Worm (Caenorhabditis elegans) whole organism, L2 larva: ENCODE data around the gene nspc-17.

Experiments
- C34F6.9 ChIP-seq: fragments of 150-350 bp; optimal IDR thresholded peaks from 2 replicates; lab custom pipeline; 2014; ENCODE audit warnings: missing biosample characterization, missing genetic modification characterization
- F13H6.1 ChIP-seq: sonication (generic microtip); optimal IDR thresholded peaks from 2 replicates; lab custom pipeline; 2016; ENCODE audit warnings: missing genetic modification characterization, missing compliant biosample characterization
- R02D3.7 ChIP-seq: fragments of 150-350 bp; optimal IDR thresholded peaks from 2 replicates; lab custom pipeline; 2014; ENCODE audit warnings: missing biosample characterization, missing genetic modification characterization
- alr-1 ChIP-seq: fragments of 150-350 bp; optimal IDR thresholded peaks from 2 replicates; lab custom pipeline; 2014; ENCODE audit warnings: missing biosample characterization, missing genetic modification characterization
- aly-2 ChIP-seq: fragments of 150-350 bp; optimal IDR thresholded peaks from 2 replicates; lab custom pipeline; 2014; ENCODE audit warnings: missing biosample characterization, missing genetic modification characterization
- ama-1 ChIP-seq: fragments of 150-350 bp; optimal IDR thresholded peaks from 2 replicates; lab custom pipeline; 2018; ENCODE audit warnings: inconsistent platforms
- blmp-1 ChIP-seq: sonication (generic microtip); optimal IDR thresholded peaks from 2 replicates; lab custom pipeline; 2017; ENCODE audit warnings: missing genetic modification characterization, mild to moderate bottlenecking, missing compliant biosample characterization, antibody characterized with exemption, moderate library complexity; ENCODE audit not compliant: insufficient read depth
- ceh-16 ChIP-seq: fragments of 150-350 bp; optimal IDR thresholded peaks from 2 replicates; lab custom pipeline; 2014; ENCODE audit warnings: missing biosample characterization, missing genetic modification characterization
- ceh-82 ChIP-seq: fragments of 150-350 bp; optimal IDR thresholded peaks from 2 replicates; lab custom pipeline; 2014; ENCODE audit warnings: missing biosample characterization, missing genetic modification characterization
- crh-2 ChIP-seq: sonication (generic microtip); optimal IDR thresholded peaks from 2 replicates; lab custom pipeline; 2017; ENCODE audit warnings: missing biosample characterization, missing genetic modification characterization
- dmd-4 ChIP-seq: sonication (generic microtip); optimal IDR thresholded peaks from 2 replicates; lab custom pipeline; 2017; ENCODE audit warnings: missing biosample characterization, missing genetic modification characterization
- egl-27 ChIP-seq: sonication (generic microtip); optimal IDR thresholded peaks from 3 replicates; lab custom pipeline; 2017; ENCODE audit warnings: missing biosample characterization, missing genetic modification reagents, missing genetic modification characterization
- elt-3 ChIP-seq: sonication (generic microtip); optimal IDR thresholded peaks from 2 replicates; lab custom pipeline; 2017; ENCODE audit warnings: missing biosample characterization, missing genetic modification characterization
- fos-1 ChIP-seq: fragments of 150-350 bp; optimal IDR thresholded peaks from 2 replicates; lab custom pipeline; 2014; ENCODE audit warnings: missing biosample characterization, missing genetic modification characterization
- gmeb-1 ChIP-seq: fragments of 150-350 bp; optimal IDR thresholded peaks from 2 replicates; lab custom pipeline; 2014; ENCODE audit warnings: missing biosample characterization, missing genetic modification characterization
- lin-11 ChIP-seq: fragments of 150-350 bp; sonication (generic microtip); optimal IDR thresholded peaks from 2 replicates; lab custom pipeline; 2014; ENCODE audit warnings: missing biosample characterization, missing genetic modification characterization, inconsistent platforms, mixed read lengths
- lsy-2 ChIP-seq, 2 experiments: fragments of 150-350 bp in 1 of 2; sonication (generic microtip) in 1 of 2; optimal IDR thresholded peaks; 2 replicates each; lab custom pipeline; 2014 to 2017; ENCODE audit warnings: missing biosample characterization in 2 of 2, missing genetic modification characterization in 2 of 2
- mab-5 ChIP-seq: fragments of 150-350 bp; optimal IDR thresholded peaks from 2 replicates; lab custom pipeline; 2014; ENCODE audit warnings: missing biosample characterization, missing genetic modification characterization
- mdl-1 ChIP-seq, 2 experiments: fragments of 150-350 bp in 1 of 2; sonication (generic microtip) in 1 of 2; optimal IDR thresholded peaks; 2 replicates each; lab custom pipeline; 2017; ENCODE audit warnings: missing biosample characterization in 2 of 2, missing genetic modification characterization in 2 of 2
- nhr-10 ChIP-seq: sonication (generic microtip); optimal IDR thresholded peaks from 2 replicates; lab custom pipeline; 2017; ENCODE audit warnings: missing biosample characterization, missing genetic modification characterization
- nhr-12 ChIP-seq: fragments of 150-350 bp; optimal IDR thresholded peaks from 2 replicates; lab custom pipeline; 2014; ENCODE audit warnings: missing biosample characterization, missing genetic modification characterization
- nhr-129 ChIP-seq: fragments of 150-350 bp; optimal IDR thresholded peaks from 2 replicates; lab custom pipeline; 2014; ENCODE audit warnings: missing biosample characterization, missing genetic modification characterization
- nhr-21 ChIP-seq: fragments of 150-350 bp; optimal IDR thresholded peaks from 2 replicates; lab custom pipeline; 2014; ENCODE audit warnings: missing biosample characterization, missing genetic modification characterization
- nhr-23 ChIP-seq: fragments of 150-350 bp; optimal IDR thresholded peaks from 2 replicates; lab custom pipeline; 2014; ENCODE audit warnings: missing biosample characterization, missing genetic modification reagents, missing genetic modification characterization
- nhr-237 ChIP-seq: fragments of 150-350 bp; optimal IDR thresholded peaks from 2 replicates; lab custom pipeline; 2014; ENCODE audit warnings: missing biosample characterization, missing genetic modification characterization
- nhr-25 ChIP-seq: fragments of 150-350 bp; sonication (generic microtip); optimal IDR thresholded peaks from 3 replicates; lab custom pipeline; 2014; ENCODE audit warnings: missing biosample characterization, missing genetic modification characterization
- nhr-6 ChIP-seq: fragments of 150-350 bp; optimal IDR thresholded peaks from 2 replicates; lab custom pipeline; 2014; ENCODE audit warnings: missing biosample characterization, missing genetic modification characterization
- sem-4 ChIP-seq: fragments of 150-350 bp; optimal IDR thresholded peaks from 2 replicates; lab custom pipeline; 2014; ENCODE audit warnings: missing biosample characterization, missing genetic modification reagents, missing genetic modification characterization
- sma-3 ChIP-seq: sonication (generic microtip); optimal IDR thresholded peaks from 2 replicates; lab custom pipeline; 2016; ENCODE audit warnings: missing genetic modification reagents, missing genetic modification characterization, missing compliant biosample characterization
- sma-9 ChIP-seq, 2 experiments: fragments of 150-350 bp in 1 of 2; sonication (generic microtip) in 1 of 2; optimal IDR thresholded peaks; 2 replicates each; lab custom pipeline; 2014 to 2016; ENCODE audit warnings: missing genetic modification characterization in 2 of 2, mild to moderate bottlenecking in 1 of 2, missing biosample characterization in 1 of 2, missing compliant biosample characterization in 1 of 2, missing genetic modification reagents in 1 of 2, moderate library complexity in 1 of 2
- unc-39 ChIP-seq: fragments of 150-350 bp; optimal IDR thresholded peaks from 2 replicates; lab custom pipeline; 2014; ENCODE audit warnings: missing biosample characterization, missing genetic modification characterization
- unc-55 ChIP-seq: fragments of 150-350 bp; sonication (generic microtip); optimal IDR thresholded peaks from 3 replicates; lab custom pipeline; 2014; ENCODE audit warnings: missing biosample characterization, missing genetic modification reagents, missing genetic modification characterization
- unc-62 ChIP-seq: fragments of 150-350 bp; optimal IDR thresholded peaks from 2 replicates; lab custom pipeline; 2014; ENCODE audit warnings: missing biosample characterization, missing genetic modification reagents, missing genetic modification characterization
- zag-1 ChIP-seq: fragments of 150-350 bp; optimal IDR thresholded peaks from 2 replicates; lab custom pipeline; 2014; ENCODE audit warnings: missing biosample characterization, missing genetic modification characterization
- ztf-1 ChIP-seq: fragments of 200-800 bp; sonication (Bioruptor generic); conservative IDR thresholded peaks from 2 replicates; pipeline ENCODE4 v1.3.6; 2022; ENCODE audit warnings: missing genetic modification characterization, missing compliant biosample characterization
- ztf-4 ChIP-seq: fragments of 150-350 bp; optimal IDR thresholded peaks from 2 replicates; lab custom pipeline; 2014; ENCODE audit warnings: missing biosample characterization, missing genetic modification characterization

nspc-17 gene

DNA sequence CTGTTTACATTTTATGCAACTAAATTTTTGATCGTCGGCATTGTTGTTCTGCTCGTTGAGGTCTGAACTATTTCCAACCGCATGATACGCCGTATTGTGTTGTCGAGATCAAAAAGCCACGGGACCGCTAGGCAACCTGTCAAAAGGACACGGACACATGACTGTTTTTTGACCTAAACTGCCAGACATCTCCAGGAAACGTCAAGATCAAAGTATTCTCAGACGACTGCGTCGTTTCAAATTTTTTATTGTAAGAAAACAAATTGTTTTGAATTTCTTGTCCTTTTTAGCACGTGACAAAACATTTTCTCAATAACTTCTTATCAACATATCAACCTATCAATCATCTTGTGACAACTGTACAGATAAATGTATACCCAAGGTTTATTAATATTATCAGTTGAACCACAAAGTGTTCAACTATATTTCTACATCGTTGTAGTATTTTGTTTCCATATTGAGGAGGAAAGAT, 22.8 kb downstream of the nspc-17 start (continued):
- TF ChIP-seq unc-55 (GFP tag; lab: Kevin White, UChicago) (no peak), sem-4 (tag; lab: Kevin White, UChicago) (no peak), sma-3 (GFP tag; lab: Kevin White, UChicago) (peak; percentile 78), nhr-237 (tag; lab: Kevin White, UChicago) (no peak), alr-1 (tag; lab: Kevin White, UChicago) (no peak), mab-5 (tag; lab: Kevin White, UChicago) (peak; percentile 46), aly-2 (tag; lab: Kevin White, UChicago) (no peak), crh-2 (tag; lab: Kevin White, UChicago) (peak; percentile 78), fos-1 (tag; lab: Kevin White, UChicago) (peak; percentile 58), unc-62 (GFP tag; lab: Kevin White, UChicago) (no peak), ama-1 (lab: Kevin White, UChicago) (peak; percentile 20), nhr-21 (tag; lab: Kevin White, UChicago) (peak; percentile 75), R02D3.7 (tag; lab: Kevin White, UChicago) (no peak), elt-3 (tag; lab: Kevin White, UChicago) (no peak)

- TF ChIP-seq unc-62 (GFP tag; lab: Kevin White, UChicago) (no peak), nhr-129 (tag; lab: Kevin White, UChicago) (peak; percentile 32), sma-9 (GFP tag; optimal IDR thresholded peaks at IDR 0.05; lab: Kevin White, UChicago) (peak; percentile 73), sma-9 (tag; optimal IDR thresholded peaks at IDR 0.05; lab: Kevin White, UChicago) (no peak), unc-55 (GFP tag; lab: Kevin White, UChicago) (no peak), ceh-16 (peak; percentile 96), sma-3 (GFP tag; lab: Kevin White, UChicago) (peak; percentile 20), blmp-1 (tag; lab: Kevin White, UChicago) (peak; percentile 71), gmeb-1 (tag; lab: Kevin White, UChicago) (peak; percentile 28), nhr-25 (tag; lab: Kevin White, UChicago) (peak; percentile 87), fos-1 (tag; lab: Kevin White, UChicago) (peak; percentile 62), dmd-4 (no peak), aly-2 (tag; lab: Kevin White, UChicago) (no peak)
Measured at ce11 chrX:14500422-14501058, 24.4 kb downstream of the nspc-17 start.

ce11 chrX:14499830-14500409, 25.1 kb downstream of the nspc-17 start:
- no peak for TF ChIP-seq unc-62 (GFP tag; lab: Kevin White, UChicago)
- peak; percentile 57 for TF ChIP-seq sma-9 (GFP tag; optimal IDR thresholded peaks at IDR 0.05; lab: Kevin White, UChicago)
- no peak for TF ChIP-seq sma-9 (tag; optimal IDR thresholded peaks at IDR 0.05; lab: Kevin White, UChicago)
- TF ChIP-seq fos-1 (tag; lab: Kevin White, UChicago), result no peak
- TF ChIP-seq mab-5 (tag; lab: Kevin White, UChicago), result no peak
- no peak for TF ChIP-seq nhr-23 (tag; lab: Kevin White, UChicago)

- TF ChIP-seq aly-2 (tag; lab: Kevin White, UChicago) (no peak), lsy-2 (tag; optimal IDR thresholded peaks at IDR 0.05; lab: Kevin White, UChicago) (peak in 1 of 2 experiments; percentile 35), ceh-82 (tag; lab: Kevin White, UChicago) (no peak), egl-27 (tag; lab: Kevin White, UChicago) (no peak), unc-39 (no peak), ztf-4 (tag; lab: Kevin White, UChicago) (no peak), crh-2 (tag; lab: Kevin White, UChicago) (no peak), mab-5 (tag; lab: Kevin White, UChicago) (no peak), nhr-25 (tag; lab: Kevin White, UChicago) (no peak), nhr-10 (tag; lab: Kevin White, UChicago) (no peak), F13H6.1 (tag; lab: Kevin White, UChicago) (no peak), nhr-21 (tag; lab: Kevin White, UChicago) (no peak), alr-1 (tag; lab: Kevin White, UChicago) (no peak), ztf-1 (no peak), zag-1 (no peak), C34F6.9 (tag; lab: Kevin White, UChicago) (no peak), sem-4 (tag; lab: Kevin White, UChicago) (no peak), nhr-12 (tag; lab: Kevin White, UChicago) (no peak), nhr-129 (tag; lab: Kevin White, UChicago) (peak; percentile 20), lin-11 (tag; lab: Kevin White, UChicago) (no peak), mdl-1 (tag; optimal IDR thresholded peaks at IDR 0.05; lab: Kevin White, UChicago) (no peak), nhr-237 (tag; lab: Kevin White, UChicago) (no peak), nhr-6 (tag; lab: Kevin White, UChicago) (no peak), sma-9 (GFP tag; optimal IDR thresholded peaks at IDR 0.05; lab: Kevin White, UChicago) (peak; percentile 49), sma-9 (tag; optimal IDR thresholded peaks at IDR 0.05; lab: Kevin White, UChicago) (no peak)
- TF ChIP-seq, all 48 proteins: peak for 3
Measured at ce11 chrX:14496545-14496944, 28.4 kb downstream of the nspc-17 start.
